Fruit fly (Drosophila melanogaster) whole organism, embryonic: Measurements from ENCODE around the gene salr.

Experiments
- Adf1 ChIP-seq: fragments of 200-800 bp; sonication (Bioruptor generic); IDR thresholded peaks from 2 replicates; pipeline ENCODE4 v1.3.6; 2022; ENCODE audit warnings: missing biosample characterization, missing genetic modification characterization
- Blimp-1 ChIP-seq: fragments of 200-800 bp; sonication (Bioruptor generic); optimal IDR thresholded peaks from 3 replicates; lab custom pipeline; 2018; ENCODE audit warnings: missing biosample characterization, missing genetic modification characterization, mild to moderate bottlenecking, moderate library complexity, missing genetic modification reagents
- CG10274 ChIP-seq: fragments of 200-800 bp; sonication (Bioruptor generic); optimal IDR thresholded peaks from 3 replicates; lab custom pipeline; 2017; ENCODE audit warnings: missing biosample characterization, mild to moderate bottlenecking, missing genetic modification characterization
- CG11560 ChIP-seq: fragments of 200-800 bp; sonication (Bioruptor generic); IDR thresholded peaks from 3 replicates; pipeline ENCODE4 v1.3.6; 2022; ENCODE audit warnings: missing biosample characterization, missing genetic modification characterization
- CG12219 ChIP-seq: fragments of 200-800 bp; sonication (Bioruptor generic); optimal IDR thresholded peaks from 3 replicates; lab custom pipeline; 2018; ENCODE audit warnings: missing biosample characterization, mild to moderate bottlenecking, missing genetic modification characterization
- CG14710 ChIP-seq: fragments of 200-800 bp; sonication (Bioruptor generic); optimal IDR thresholded peaks from 3 replicates; lab custom pipeline; 2019; ENCODE audit warnings: missing biosample characterization, mild to moderate bottlenecking, missing genetic modification characterization, moderate library complexity
- CG14965 ChIP-seq: fragments of 200-800 bp; sonication (Bioruptor generic); optimal IDR thresholded peaks from 2 replicates; lab custom pipeline; 2016; ENCODE audit warnings: missing biosample characterization, missing genetic modification characterization, borderline replicate concordance
- CG15514 ChIP-seq: fragments of 200-800 bp; sonication (Bioruptor generic); optimal IDR thresholded peaks from 3 replicates; lab custom pipeline; 2017; ENCODE audit warnings: missing biosample characterization, missing genetic modification characterization, mild to moderate bottlenecking, moderate library complexity, missing genetic modification reagents
- CG1602 ChIP-seq: fragments of 200-800 bp; sonication (Bioruptor generic); optimal IDR thresholded peaks from 3 replicates; lab custom pipeline; 2016; ENCODE audit warnings: missing biosample characterization, missing genetic modification characterization
- CG16813 ChIP-seq: fragments of 200-800 bp; sonication (Bioruptor generic); IDR thresholded peaks from 3 replicates; pipeline ENCODE4 v1.3.6; 2022; ENCODE audit warnings: missing biosample characterization, missing genetic modification characterization; ENCODE audit not compliant: partially characterized antibody
- CG17385 ChIP-seq: fragments of 200-800 bp; sonication (Bioruptor generic); optimal IDR thresholded peaks from 3 replicates; lab custom pipeline; 2018; ENCODE audit warnings: missing biosample characterization, mild to moderate bottlenecking, missing genetic modification characterization
- CG17612 ChIP-seq: fragments of 200-800 bp; sonication (Bioruptor generic); IDR thresholded peaks from 2 replicates; pipeline ENCODE4 v1.3.6; 2022; ENCODE audit warnings: missing biosample characterization, missing genetic modification characterization
- CG18619 ChIP-seq: fragments of 200-800 bp; sonication (Bioruptor generic); optimal IDR thresholded peaks from 3 replicates; lab custom pipeline; 2017; ENCODE audit warnings: missing biosample characterization, mild to moderate bottlenecking, missing genetic modification characterization
- CG2678 ChIP-seq: fragments of 200-800 bp; sonication (Bioruptor generic); optimal IDR thresholded peaks from 3 replicates; lab custom pipeline; 2019; ENCODE audit warnings: missing biosample characterization, mild to moderate bottlenecking, missing genetic modification characterization, moderate library complexity
- CG3726 ChIP-seq: fragments of 200-800 bp; sonication (Bioruptor generic); IDR thresholded peaks from 3 replicates; pipeline ENCODE4, ENCODE4 v1.3.6; 2022; ENCODE audit warnings: missing biosample characterization, missing genetic modification characterization
- CG5245 ChIP-seq: fragments of 200-800 bp; sonication (Bioruptor generic); optimal IDR thresholded peaks from 3 replicates; lab custom pipeline; 2016; ENCODE audit warnings: missing biosample characterization, missing genetic modification characterization
- CG6175 ChIP-seq: fragments of 200-800 bp; sonication (Bioruptor generic); IDR thresholded peaks from 3 replicates; pipeline ENCODE4 v1.3.6; 2022; ENCODE audit warnings: missing biosample characterization, missing genetic modification characterization
- CG6272 ChIP-seq: fragments of 200-800 bp; sonication (Bioruptor generic); IDR thresholded peaks from 2 replicates; pipeline ENCODE4 v1.3.6; 2022; ENCODE audit warnings: missing biosample characterization, missing genetic modification characterization
- CG6683 ChIP-seq: fragments of 200-800 bp; sonication (Bioruptor generic); optimal IDR thresholded peaks from 2 replicates; lab custom pipeline; 2017; ENCODE audit warnings: missing biosample characterization, mild to moderate bottlenecking, missing genetic modification characterization, missing genetic modification reagents
- CG8765 ChIP-seq: fragments of 200-800 bp; sonication (Bioruptor generic); IDR thresholded peaks from 2 replicates; pipeline ENCODE4 v1.3.6; 2022; ENCODE audit warnings: missing biosample characterization, missing genetic modification characterization
- Dip2 ChIP-seq: fragments of 200-800 bp; sonication (Bioruptor generic); IDR thresholded peaks from 2 replicates; pipeline ENCODE4 v1.3.6; 2022; ENCODE audit warnings: missing biosample characterization, missing genetic modification characterization
- Drgx ChIP-seq: fragments of 200-800 bp; sonication (Bioruptor generic); IDR thresholded peaks from 2 replicates; pipeline ENCODE4 v1.3.6; 2022; ENCODE audit warnings: missing biosample characterization, missing genetic modification characterization
- E2f1 ChIP-seq: fragments of 200-800 bp; sonication (Bioruptor generic); IDR thresholded peaks from 2 replicates; pipeline ENCODE4 v1.3.6; 2022; ENCODE audit warnings: missing biosample characterization, missing genetic modification characterization
- E2f2 ChIP-seq: fragments of 200-800 bp; sonication (Bioruptor generic); IDR thresholded peaks from 2 replicates; pipeline ENCODE4 v1.3.6; 2022; ENCODE audit warnings: missing biosample characterization, missing genetic modification characterization
- Fer1 ChIP-seq: fragments of 200-800 bp; sonication (Bioruptor generic); optimal IDR thresholded peaks from 2 replicates; lab custom pipeline; 2017; ENCODE audit warnings: missing biosample characterization, mild to moderate bottlenecking, missing genetic modification characterization
- Fer2 ChIP-seq: fragments of 200-800 bp; sonication (Bioruptor generic); optimal IDR thresholded peaks from 2 replicates; lab custom pipeline; 2018; ENCODE audit warnings: missing biosample characterization, mild to moderate bottlenecking, missing genetic modification characterization, moderate library complexity
- Hand ChIP-seq: fragments of 200-800 bp; sonication (Bioruptor generic); optimal IDR thresholded peaks from 2 replicates; lab custom pipeline; 2017; ENCODE audit warnings: mild to moderate bottlenecking, missing biosample characterization, missing genetic modification reagents, missing genetic modification characterization
- Hr78 ChIP-seq, 2 experiments: fragments of 200-800 bp in 1 of 2; fragments of >200 bp in 1 of 2; sonication (Bioruptor generic) in 1 of 2; optimal IDR thresholded peaks; 2 replicates each; lab custom pipeline; 2017 to 2019; ENCODE audit warnings: missing biosample characterization in 2 of 2, missing genetic modification characterization in 2 of 2, mild to moderate bottlenecking in 1 of 2, moderate library complexity in 1 of 2
- MBD-R2 ChIP-seq: fragments of 200-800 bp; sonication (Bioruptor generic); IDR thresholded peaks from 2 replicates; pipeline ENCODE4 v1.3.6; 2022; ENCODE audit warnings: missing biosample characterization, missing genetic modification characterization
- Mes4 ChIP-seq: fragments of 200-800 bp; sonication (Bioruptor generic); optimal IDR thresholded peaks from 2 replicates; lab custom pipeline; 2016; ENCODE audit warnings: missing biosample characterization, missing genetic modification characterization
- Pdp1 ChIP-seq, 2 experiments: fragments of 200-800 bp; sonication (Bioruptor generic); optimal IDR thresholded peaks; 3 replicates each; lab custom pipeline; 2016; ENCODE audit warnings: missing biosample characterization in 2 of 2, missing genetic modification characterization in 2 of 2, mild to moderate bottlenecking in 1 of 2, moderate library complexity in 1 of 2
- Xrp1 ChIP-seq: fragments of 200-800 bp; sonication (Bioruptor generic); IDR thresholded peaks from 2 replicates; pipeline ENCODE4 v1.3.6; 2022; ENCODE audit warnings: missing biosample characterization, missing genetic modification characterization
- az2 ChIP-seq: fragments of 200-800 bp; sonication (Bioruptor generic); optimal IDR thresholded peaks from 3 replicates; lab custom pipeline; 2016; ENCODE audit warnings: missing biosample characterization, missing genetic modification characterization
- cg ChIP-seq: fragments of 200-800 bp; sonication (Bioruptor generic); optimal IDR thresholded peaks from 3 replicates; lab custom pipeline; 2019; ENCODE audit warnings: missing biosample characterization, mild to moderate bottlenecking, missing genetic modification characterization, moderate library complexity
- croc ChIP-seq: fragments of 200-800 bp; sonication (Bioruptor generic); conservative IDR thresholded peaks from 3 replicates; pipeline ENCODE4 v1.3.6; 2022; ENCODE audit warnings: missing biosample characterization, missing genetic modification characterization
- dati ChIP-seq: fragments of 200-800 bp; sonication (Bioruptor generic); IDR thresholded peaks from 2 replicates; pipeline ENCODE4 v1.3.6; 2022; ENCODE audit warnings: missing biosample characterization, missing genetic modification characterization
- dm ChIP-seq: fragments of 200-800 bp; sonication (Bioruptor generic); optimal IDR thresholded peaks from 3 replicates; lab custom pipeline; 2016; ENCODE audit warnings: missing biosample characterization, missing genetic modification characterization
- dmrt99B ChIP-seq: fragments of 200-800 bp; sonication (Bioruptor generic); optimal IDR thresholded peaks from 2 replicates; lab custom pipeline; 2018; ENCODE audit warnings: missing biosample characterization, mild to moderate bottlenecking, missing genetic modification characterization, moderate library complexity
- dpn ChIP-seq, 2 experiments: fragments of 200-800 bp; sonication (Bioruptor generic); optimal IDR thresholded peaks; 3 replicates each; lab custom pipeline; 2016; ENCODE audit warnings: missing biosample characterization in 2 of 2, missing genetic modification characterization in 2 of 2
- fd102C ChIP-seq: fragments of 200-800 bp; sonication (Bioruptor generic); optimal IDR thresholded peaks from 2 replicates; lab custom pipeline; 2018; ENCODE audit warnings: missing biosample characterization, mild to moderate bottlenecking, missing genetic modification characterization, moderate library complexity
- gsb-n ChIP-seq: fragments of 200-800 bp; sonication (Bioruptor generic); optimal IDR thresholded peaks from 3 replicates; lab custom pipeline; 2018; ENCODE audit warnings: missing biosample characterization, mild to moderate bottlenecking, missing genetic modification characterization
- knrl ChIP-seq: fragments of 200-800 bp; sonication (Bioruptor generic); IDR thresholded peaks from 3 replicates; pipeline ENCODE4 v1.3.6; 2022; ENCODE audit warnings: missing biosample characterization, missing genetic modification characterization; ENCODE audit not compliant: partially characterized antibody
- lbe ChIP-seq: fragments of 200-800 bp; sonication (Bioruptor generic); optimal IDR thresholded peaks from 2 replicates; lab custom pipeline; 2016; ENCODE audit warnings: missing biosample characterization, mild to moderate bottlenecking, missing genetic modification characterization
- pb ChIP-seq: fragments of 200-800 bp; sonication (Bioruptor generic); optimal IDR thresholded peaks from 3 replicates; lab custom pipeline; 2016; ENCODE audit warnings: missing biosample characterization, missing genetic modification characterization
- peb ChIP-seq: fragments of 200-800 bp; sonication (Bioruptor generic); IDR thresholded peaks from 2 replicates; pipeline ENCODE4 v1.3.6; 2022; ENCODE audit warnings: missing biosample characterization, missing genetic modification characterization
- pnt ChIP-seq: fragments of 200-800 bp; sonication (Bioruptor generic); optimal IDR thresholded peaks from 3 replicates; lab custom pipeline; 2016; ENCODE audit warnings: missing biosample characterization, missing genetic modification characterization
- shn ChIP-seq: fragments of 200-800 bp; sonication (Bioruptor generic); optimal IDR thresholded peaks from 3 replicates; lab custom pipeline; 2016; ENCODE audit warnings: missing biosample characterization, missing genetic modification characterization
- ssp ChIP-seq: fragments of 200-800 bp; sonication (Bioruptor generic); IDR thresholded peaks from 2 replicates; pipeline ENCODE4 v1.3.6; 2022; ENCODE audit warnings: missing biosample characterization, missing genetic modification characterization
- tin ChIP-seq: fragments of 200-800 bp; sonication (Bioruptor generic); optimal IDR thresholded peaks from 3 replicates; lab custom pipeline; 2016; ENCODE audit warnings: missing biosample characterization, missing genetic modification characterization
- tll ChIP-seq, 2 experiments: fragments of 200-800 bp in 1 of 2; fragments of >200 bp in 1 of 2; sonication (Bioruptor generic) in 1 of 2; optimal IDR thresholded peaks; 2 replicates each; lab custom pipeline; 2017 to 2019; ENCODE audit warnings: missing biosample characterization in 2 of 2, missing genetic modification characterization in 2 of 2, mild to moderate bottlenecking in 1 of 2, moderate library complexity in 1 of 2
- z ChIP-seq: fragments of 200-800 bp; sonication (Bioruptor generic); IDR thresholded peaks from 3 replicates; pipeline ENCODE4 v1.3.6; 2022; ENCODE audit warnings: missing biosample characterization, missing genetic modification characterization

salr gene

dm6 chr2L:11338219-11338618 lies 20.5 kb upstream of the salr start (continued):
- no peak for TF ChIP-seq knrl (GFP tag; lab: Robert Waterston, UW)
- TF ChIP-seq fd102C, result peak; percentile 78
- no peak for TF ChIP-seq CG14965 (GFP tag; lab: Kevin White, UChicago)
- no peak for TF ChIP-seq CG16813 (GFP tag; lab: Robert Waterston, UW)
- TF ChIP-seq dmrt99B (tag; lab: Kevin White, UChicago), result no peak
- TF ChIP-seq CG12219 (GFP tag; lab: Kevin White, UChicago), result no peak
- TF ChIP-seq Drgx, result no peak
- TF ChIP-seq Fer2, result no peak
- TF ChIP-seq az2 (GFP tag; lab: Kevin White, UChicago), result peak; percentile 32
- no peak for TF ChIP-seq Adf1 (GFP tag; lab: Robert Waterston, UW)
- TF ChIP-seq CG14710 (tag; lab: Kevin White, UChicago), result peak; percentile 24
- no peak for TF ChIP-seq Mes4 (GFP tag; lab: Kevin White, UChicago)
- TF ChIP-seq CG17385 (GFP tag; lab: Kevin White, UChicago), result peak; percentile 9
- TF ChIP-seq pb (GFP tag; lab: Kevin White, UChicago), result no peak
- peak; percentile 37; the same call in 1 of the 2 replicates for TF ChIP-seq CG8765 (GFP tag; lab: Robert Waterston, UW)
- TF ChIP-seq CG15514, result no peak
- no peak for TF ChIP-seq CG6272 (GFP tag; lab: Robert Waterston, UW)
- no peak for TF ChIP-seq dpn (GFP tag; optimal IDR thresholded peaks at IDR 0.05; lab: Kevin White, UChicago)
- peak; percentile 22 for TF ChIP-seq CG1602
- no peak for TF ChIP-seq dm (GFP tag; lab: Kevin White, UChicago)
- TF ChIP-seq gsb-n (tag; lab: Kevin White, UChicago), result peak; percentile 58
- TF ChIP-seq cg, result no peak
- no peak for TF ChIP-seq Fer1 (GFP tag; lab: Kevin White, UChicago)
- no peak for TF ChIP-seq E2f1 (GFP tag; lab: Robert Waterston, UW)
- TF ChIP-seq CG2678 (tag; lab: Kevin White, UChicago), result no peak
- TF ChIP-seq Hand (GFP tag; lab: Kevin White, UChicago), result no peak
- no peak for TF ChIP-seq Pdp1 (GFP tag; optimal IDR thresholded peaks at IDR 0.05; lab: Kevin White, UChicago)
- TF ChIP-seq CG6175 (GFP tag; lab: Robert Waterston, UW), result no peak
- TF ChIP-seq shn, result no peak
- TF ChIP-seq z, result no peak
- TF ChIP-seq MBD-R2, result no peak
- no peak for TF ChIP-seq CG3726 (GFP tag; lab: Robert Waterston, UW)
- TF ChIP-seq peb (GFP tag; lab: Robert Waterston, UW), result no peak
- no peak for TF ChIP-seq CG6683 (GFP tag; lab: Kevin White, UChicago)
- no peak for TF ChIP-seq Hr78 (GFP tag; optimal IDR thresholded peaks at IDR 0.05; lab: Kevin White, UChicago)
- no peak for TF ChIP-seq CG5245
- TF ChIP-seq ssp (GFP tag; lab: Robert Waterston, UW), result no peak
- no peak for TF ChIP-seq CG11560 (tag; lab: Robert Waterston, UW)
- TF ChIP-seq dati (GFP tag; lab: Robert Waterston, UW), result no peak
- TF ChIP-seq CG10274 (GFP tag; lab: Kevin White, UChicago), result no peak
- peak; percentile 2 for TF ChIP-seq CG18619
- TF ChIP-seq Blimp-1 (GFP tag; lab: Kevin White, UChicago), result no peak
- peak; percentile 68 for TF ChIP-seq Xrp1 (GFP tag; lab: Robert Waterston, UW)
- TF ChIP-seq tll (GFP tag; optimal IDR thresholded peaks at IDR 0.05; lab: Kevin White, UChicago), result no peak
- no peak for TF ChIP-seq croc
- no peak for TF ChIP-seq CG17612 (GFP tag; lab: Robert Waterston, UW)
- TF ChIP-seq tin, result peak; percentile 10
- TF ChIP-seq Dip2 (GFP tag; lab: Robert Waterston, UW), result no peak
- no peak for TF ChIP-seq lbe (GFP tag; lab: Kevin White, UChicago)
- no peak for TF ChIP-seq E2f2
- TF ChIP-seq pnt (GFP tag; lab: Kevin White, UChicago), result no peak
